1 fruit fly cellular context compared by ENCODE assay signal in the genomic region with DNA sequence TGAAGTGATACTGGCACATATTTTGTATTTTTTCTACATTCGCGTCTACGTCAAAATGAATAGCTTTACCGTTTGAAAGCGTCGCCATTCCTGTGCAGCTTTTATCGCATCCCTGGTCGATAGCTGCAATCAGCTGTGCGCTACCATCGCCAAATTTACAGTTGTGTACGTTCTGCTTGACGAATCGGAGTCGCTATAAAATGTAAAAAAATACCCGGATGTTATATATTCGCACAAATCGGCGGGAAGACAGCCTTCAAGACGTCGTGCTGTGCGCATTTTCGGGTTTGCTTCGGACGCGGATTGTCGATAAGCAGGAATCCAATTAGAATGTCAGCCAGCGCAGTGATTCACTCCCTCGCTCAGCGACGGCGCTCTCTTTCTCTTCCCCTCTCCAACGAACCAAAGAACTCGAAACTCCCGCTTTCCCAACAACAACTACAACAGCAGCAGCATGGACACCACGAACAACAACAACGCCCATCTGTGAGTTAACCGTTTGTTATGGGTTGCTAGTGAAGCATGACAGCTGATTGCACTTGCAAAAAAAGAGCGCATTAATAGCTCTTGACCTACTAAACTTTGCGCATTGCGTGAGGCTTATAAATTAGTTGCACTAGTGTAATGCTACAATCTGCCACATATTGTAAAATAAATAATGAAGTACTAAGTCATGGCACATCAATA.
A peak's percentile ranks its signal among the peaks of the same experiment; 100 is the strongest.
TF ChIP-seq lines count a peak whose summit lies in the region.

No protein-coding gene starts in this region.

TF ChIP-seq in whole organism, embryonic, 481 proteins besides CTCF, POLR2A, EP300 and RAD21 (continued from another document and continues in another):
- TF ChIP-seq bsh (GFP tag; optimal IDR thresholded peaks at IDR 0.05; lab: Kevin White, UChicago), result no peak
- TF ChIP-seq CG15073 (GFP tag; optimal IDR thresholded peaks at IDR 0.05; lab: Kevin White, UChicago), result no peak
- TF ChIP-seq CG4730 (GFP tag; IDR thresholded peaks at IDR 0.05; lab: Robert Waterston, UW), result no peak
- peak; percentile 92 for TF ChIP-seq chinmo (GFP tag; IDR thresholded peaks at IDR 0.05; lab: Robert Waterston, UW; ENCODE audit: partially characterized antibody)
- no peak for TF ChIP-seq CG9797 (GFP tag; optimal IDR thresholded peaks at IDR 0.05; lab: Kevin White, UChicago)
- TF ChIP-seq lov (optimal IDR thresholded peaks at IDR 0.05; lab: Kevin White, UChicago), result no peak
- TF ChIP-seq lov (GFP tag; IDR thresholded peaks at IDR 0.05; lab: Robert Waterston, UW), result 0 out of 3 replicates have a peak, but pooled peaks have one; percentile 39
- TF ChIP-seq CG9609 (GFP tag; optimal IDR thresholded peaks at IDR 0.05; lab: Kevin White, UChicago), result no peak
- peak; percentile 99 for TF ChIP-seq CG4360 (GFP tag; IDR thresholded peaks at IDR 0.05; lab: Robert Waterston, UW)
- peak; percentile 6 for TF ChIP-seq CG14710 (tag; optimal IDR thresholded peaks at IDR 0.05; lab: Kevin White, UChicago)
- no peak for TF ChIP-seq CG14441 (GFP tag; IDR thresholded peaks at IDR 0.05; lab: Robert Waterston, UW)
- no peak for TF ChIP-seq schlank (tag; optimal IDR thresholded peaks at IDR 0.05; lab: Kevin White, UChicago)
- no peak; the same call in 2 of the 3 replicates for TF ChIP-seq CG11560 (tag; IDR thresholded peaks at IDR 0.05; lab: Robert Waterston, UW)
- TF ChIP-seq usp (GFP tag; optimal IDR thresholded peaks at IDR 0.05; lab: Kevin White, UChicago), result no peak
- no peak for TF ChIP-seq CG16779 (GFP tag; IDR thresholded peaks at IDR 0.05; lab: Robert Waterston, UW)
- TF ChIP-seq Dbx (GFP tag; IDR thresholded peaks at IDR 0.05; lab: Robert Waterston, UW), result no peak
- TF ChIP-seq wek (GFP tag; optimal IDR thresholded peaks at IDR 0.05; lab: Kevin White, UChicago), result no peak
- TF ChIP-seq en (GFP tag; optimal IDR thresholded peaks at IDR 0.05; lab: Kevin White, UChicago), result no peak
- no peak for TF ChIP-seq pan (optimal IDR thresholded peaks at IDR 0.05; lab: Kevin White, UChicago)
- no peak for TF ChIP-seq pan (GFP tag; optimal IDR thresholded peaks at IDR 0.05 in 1 of 2, IDR thresholded peaks at IDR 0.05 in 1 of 2)
- TF ChIP-seq br (optimal IDR thresholded peaks at IDR 0.05; lab: Kevin White, UChicago), result no peak
- peak; percentile 11 for TF ChIP-seq Hsf (GFP tag; optimal IDR thresholded peaks at IDR 0.05; lab: Kevin White, UChicago)
- no peak for TF ChIP-seq CG14014 (GFP tag; IDR thresholded peaks at IDR 0.05; lab: Robert Waterston, UW)
- TF ChIP-seq sob (GFP tag; IDR thresholded peaks at IDR 0.05; lab: Robert Waterston, UW), result 0 out of 2 replicates have a peak, but pooled peaks have one; percentile 4
- no peak for TF ChIP-seq Bteb2 (GFP tag; optimal IDR thresholded peaks at IDR 0.05; lab: Kevin White, UChicago)
- 0 out of 2 replicates have a peak, but pooled peaks have one; percentile 36 for TF ChIP-seq Drgx (GFP tag; IDR thresholded peaks at IDR 0.05; lab: Robert Waterston, UW)
- TF ChIP-seq CG11504 (tag; optimal IDR thresholded peaks at IDR 0.05; lab: Kevin White, UChicago), result peak; percentile 10
- TF ChIP-seq gfzf (GFP tag; optimal IDR thresholded peaks at IDR 0.05; lab: Kevin White, UChicago), result peak; percentile 0
- no peak for TF ChIP-seq Bgb (GFP tag; IDR thresholded peaks at IDR 0.05; lab: Robert Waterston, UW; ENCODE audit: partially characterized antibody)
- TF ChIP-seq CG16863 (GFP tag; optimal IDR thresholded peaks at IDR 0.05; lab: Kevin White, UChicago), result no peak
- peak; percentile 56 for TF ChIP-seq CG17186 (GFP tag; optimal IDR thresholded peaks at IDR 0.05; lab: Kevin White, UChicago)
- peak; percentile 88 for TF ChIP-seq Sry-δ (GFP tag; optimal IDR thresholded peaks at IDR 0.05; lab: Kevin White, UChicago)
- peak; percentile 40; the same call in 1 of the 2 replicates for TF ChIP-seq CG13287 (GFP tag; IDR thresholded peaks at IDR 0.05; lab: Robert Waterston, UW; ENCODE audit: partially characterized antibody)
- peak; percentile 69 for TF ChIP-seq Jarid2 (GFP tag; optimal IDR thresholded peaks at IDR 0.05; lab: Kevin White, UChicago)
- TF ChIP-seq Abd-B (GFP tag; optimal IDR thresholded peaks at IDR 0.05; lab: Kevin White, UChicago), result no peak
- TF ChIP-seq ems (GFP tag; optimal IDR thresholded peaks at IDR 0.05; lab: Kevin White, UChicago), result no peak
- TF ChIP-seq Blimp-1 (GFP tag; optimal IDR thresholded peaks at IDR 0.05; lab: Kevin White, UChicago), result peak; percentile 3
- TF ChIP-seq CG1603 (tag; optimal IDR thresholded peaks at IDR 0.05; lab: Kevin White, UChicago), result no peak
- no peak for TF ChIP-seq cg (GFP tag; optimal IDR thresholded peaks at IDR 0.05; lab: Kevin White, UChicago)
- no peak for TF ChIP-seq CG13296 (GFP tag; optimal IDR thresholded peaks at IDR 0.05; lab: Kevin White, UChicago)
- TF ChIP-seq ewg (GFP tag; optimal IDR thresholded peaks at IDR 0.05; lab: Kevin White, UChicago), result no peak
- TF ChIP-seq fd96Cb (tag; optimal IDR thresholded peaks at IDR 0.05; lab: Kevin White, UChicago), result no peak
- no peak for TF ChIP-seq Dip2 (GFP tag; IDR thresholded peaks at IDR 0.05; lab: Robert Waterston, UW)
- no peak for TF ChIP-seq cwo (GFP tag; optimal IDR thresholded peaks at IDR 0.05; lab: Kevin White, UChicago)
- no peak for TF ChIP-seq Sry-β (GFP tag; optimal IDR thresholded peaks at IDR 0.05; lab: Kevin White, UChicago)
- no peak for TF ChIP-seq dysf (GFP tag; IDR thresholded peaks at IDR 0.05; lab: Robert Waterston, UW)
- TF ChIP-seq CG12299 (tag; optimal IDR thresholded peaks at IDR 0.05; lab: Kevin White, UChicago), result peak; percentile 55
- no peak for TF ChIP-seq CG17612 (GFP tag; IDR thresholded peaks at IDR 0.05; lab: Robert Waterston, UW)
- no peak for TF ChIP-seq Mrtf (GFP tag; IDR thresholded peaks at IDR 0.05; lab: Robert Waterston, UW)
- no peak for TF ChIP-seq CG7963 (GFP tag; IDR thresholded peaks at IDR 0.05; lab: Robert Waterston, UW; ENCODE audit: partially characterized antibody)
- TF ChIP-seq slou (GFP tag; optimal IDR thresholded peaks at IDR 0.05; lab: Kevin White, UChicago), result no peak
- no peak for TF ChIP-seq CG17802 (tag; optimal IDR thresholded peaks at IDR 0.05; lab: Kevin White, UChicago)
- TF ChIP-seq Meics (GFP tag; optimal IDR thresholded peaks at IDR 0.05; lab: Kevin White, UChicago), result no peak
- TF ChIP-seq sc (optimal IDR thresholded peaks at IDR 0.05; lab: Kevin White, UChicago), result no peak
- TF ChIP-seq sc (GFP tag; optimal IDR thresholded peaks at IDR 0.05; lab: Kevin White, UChicago), result no peak
- TF ChIP-seq CG6654 (GFP tag; optimal IDR thresholded peaks at IDR 0.05; lab: Kevin White, UChicago), result no peak
- no peak for TF ChIP-seq CG30403 (GFP tag; optimal IDR thresholded peaks at IDR 0.05; lab: Kevin White, UChicago)
- TF ChIP-seq nerfin-2 (GFP tag; IDR thresholded peaks at IDR 0.05; lab: Robert Waterston, UW; ENCODE audit: partially characterized antibody), result no peak
- peak; percentile 8 for TF ChIP-seq CG3163 (GFP tag; optimal IDR thresholded peaks at IDR 0.05; lab: Kevin White, UChicago)
- no peak for TF ChIP-seq unc-4 (GFP tag; IDR thresholded peaks at IDR 0.05; lab: Robert Waterston, UW; ENCODE audit: partially characterized antibody)
- no peak for TF ChIP-seq Dek (tag; optimal IDR thresholded peaks at IDR 0.05; lab: Kevin White, UChicago)
- no peak for TF ChIP-seq Max (GFP tag; optimal IDR thresholded peaks at IDR 0.05; lab: Kevin White, UChicago)
- no peak for TF ChIP-seq Hr3 (GFP tag; optimal IDR thresholded peaks at IDR 0.05; lab: Kevin White, UChicago)
- peak; percentile 12 for TF ChIP-seq stwl (tag; optimal IDR thresholded peaks at IDR 0.05; lab: Kevin White, UChicago)
- no peak for TF ChIP-seq p53 (GFP tag; optimal IDR thresholded peaks at IDR 0.05; lab: Kevin White, UChicago)
- no peak for TF ChIP-seq CG11247 (GFP tag; IDR thresholded peaks at IDR 0.05; lab: Robert Waterston, UW)
- peak; percentile 40 for TF ChIP-seq Dp (GFP tag; optimal IDR thresholded peaks at IDR 0.05; lab: Kevin White, UChicago)
- peak; percentile 4; the same call in 1 of the 2 replicates for TF ChIP-seq CG3847 (GFP tag; IDR thresholded peaks at IDR 0.05; lab: Robert Waterston, UW)
- TF ChIP-seq CG18476 (GFP tag; optimal IDR thresholded peaks at IDR 0.05; lab: Kevin White, UChicago), result no peak
- no peak for TF ChIP-seq dmrt11E (tag; optimal IDR thresholded peaks at IDR 0.05; lab: Kevin White, UChicago)
- no peak for TF ChIP-seq wdn (GFP tag; IDR thresholded peaks at IDR 0.05; lab: Robert Waterston, UW)
- no peak for TF ChIP-seq ftz-f1 (GFP tag; optimal IDR thresholded peaks at IDR 0.05; lab: Kevin White, UChicago)
- no peak for TF ChIP-seq tll (GFP tag; optimal IDR thresholded peaks at IDR 0.05; lab: Kevin White, UChicago)
- no peak for TF ChIP-seq CG4328 (GFP tag; optimal IDR thresholded peaks at IDR 0.05; lab: Kevin White, UChicago)
- no peak for TF ChIP-seq CG9932 (GFP tag; IDR thresholded peaks at IDR 0.05; lab: Robert Waterston, UW)
- TF ChIP-seq CG13894 (tag; optimal IDR thresholded peaks at IDR 0.05; lab: Kevin White, UChicago), result peak; percentile 29
- no peak for TF ChIP-seq CG1792 (GFP tag; optimal IDR thresholded peaks at IDR 0.05; lab: Kevin White, UChicago)
- peak; percentile 18; the same call in 1 of the 2 replicates for TF ChIP-seq rib (GFP tag; IDR thresholded peaks at IDR 0.05; lab: Robert Waterston, UW)
- TF ChIP-seq Lhr (GFP tag; optimal IDR thresholded peaks at IDR 0.05; lab: Kevin White, UChicago), result peak; percentile 62
- TF ChIP-seq CG2199 (GFP tag; IDR thresholded peaks at IDR 0.05; lab: Robert Waterston, UW), result peak; percentile 89
- no peak for TF ChIP-seq NC2α (GFP tag; optimal IDR thresholded peaks at IDR 0.05; lab: Kevin White, UChicago)
- no peak for TF ChIP-seq twi (tag; optimal IDR thresholded peaks at IDR 0.05; lab: Kevin White, UChicago)
- TF ChIP-seq bowl (GFP tag; IDR thresholded peaks at IDR 0.05; lab: Robert Waterston, UW), result no peak
- TF ChIP-seq Rfx (GFP tag; IDR thresholded peaks at IDR 0.05; lab: Robert Waterston, UW), result no peak
- no peak for TF ChIP-seq HmgZ (tag; optimal IDR thresholded peaks at IDR 0.05; lab: Kevin White, UChicago)
- no peak for TF ChIP-seq ap (GFP tag; IDR thresholded peaks at IDR 0.05; lab: Robert Waterston, UW)
- peak; percentile 57 for TF ChIP-seq CG2116 (GFP tag; optimal IDR thresholded peaks at IDR 0.05; lab: Kevin White, UChicago)
- TF ChIP-seq ro (GFP tag; IDR thresholded peaks at IDR 0.05; lab: Robert Waterston, UW), result no peak
- TF ChIP-seq CG10431 (GFP tag; optimal IDR thresholded peaks at IDR 0.05; lab: Kevin White, UChicago), result no peak
- peak; percentile 95 for TF ChIP-seq CG7928 (GFP tag; optimal IDR thresholded peaks at IDR 0.05; lab: Kevin White, UChicago)
- no peak for TF ChIP-seq bab2 (GFP tag; optimal IDR thresholded peaks at IDR 0.05; lab: Kevin White, UChicago)
- no peak for TF ChIP-seq HLH54F (GFP tag; optimal IDR thresholded peaks at IDR 0.05; lab: Kevin White, UChicago)
- no peak for TF ChIP-seq NfI (GFP tag; optimal IDR thresholded peaks at IDR 0.05; lab: Kevin White, UChicago)
- no peak for TF ChIP-seq chif (GFP tag; optimal IDR thresholded peaks at IDR 0.05; lab: Kevin White, UChicago)
- TF ChIP-seq pros (GFP tag; optimal IDR thresholded peaks at IDR 0.05; lab: Kevin White, UChicago), result peak; percentile 55
- peak; percentile 73 for TF ChIP-seq gsb-n (tag; optimal IDR thresholded peaks at IDR 0.05; lab: Kevin White, UChicago)
- TF ChIP-seq sima (GFP tag; optimal IDR thresholded peaks at IDR 0.05; lab: Kevin White, UChicago), result no peak
- no peak for TF ChIP-seq CG4282 (GFP tag; optimal IDR thresholded peaks at IDR 0.05; lab: Kevin White, UChicago)
- TF ChIP-seq crp (GFP tag; optimal IDR thresholded peaks at IDR 0.05; lab: Kevin White, UChicago), result peak; percentile 75 to 96
- no peak for TF ChIP-seq bigmax (GFP tag; optimal IDR thresholded peaks at IDR 0.05; lab: Kevin White, UChicago)
- TF ChIP-seq CG11695 (GFP tag; IDR thresholded peaks at IDR 0.05; lab: Robert Waterston, UW), result 0 out of 3 replicates have a peak, but pooled peaks have one; percentile 8
- peak; percentile 4 for TF ChIP-seq BEAF-32 (GFP tag; optimal IDR thresholded peaks at IDR 0.05; lab: Kevin White, UChicago)
- TF ChIP-seq D19A (tag; optimal IDR thresholded peaks at IDR 0.05; lab: Kevin White, UChicago), result no peak
- no peak for TF ChIP-seq CG7357 (GFP tag; IDR thresholded peaks at IDR 0.05; lab: Robert Waterston, UW)
- no peak for TF ChIP-seq tx (GFP tag; optimal IDR thresholded peaks at IDR 0.05; lab: Kevin White, UChicago)
- no peak for TF ChIP-seq Gug (GFP tag; IDR thresholded peaks at IDR 0.05; lab: Robert Waterston, UW)
- TF ChIP-seq sd (tag; optimal IDR thresholded peaks at IDR 0.05; lab: Kevin White, UChicago), result no peak
- no peak for TF ChIP-seq Six4 (GFP tag; optimal IDR thresholded peaks at IDR 0.05; lab: Kevin White, UChicago)
- no peak for TF ChIP-seq Fer3 (tag; optimal IDR thresholded peaks at IDR 0.05; lab: Kevin White, UChicago)
- no peak for TF ChIP-seq CG1233 (GFP tag; optimal IDR thresholded peaks at IDR 0.05; lab: Kevin White, UChicago)
- no peak for TF ChIP-seq Usf (GFP tag; optimal IDR thresholded peaks at IDR 0.05; lab: Kevin White, UChicago)
- TF ChIP-seq ind (GFP tag; optimal IDR thresholded peaks at IDR 0.05; lab: Kevin White, UChicago), result no peak
- no peak for TF ChIP-seq Awh (GFP tag; IDR thresholded peaks at IDR 0.05; lab: Robert Waterston, UW)
- TF ChIP-seq onecut (GFP tag; IDR thresholded peaks at IDR 0.05; lab: Robert Waterston, UW), result no peak
- TF ChIP-seq CkIIα-i1 (GFP tag; IDR thresholded peaks at IDR 0.05; lab: Robert Waterston, UW), result no peak
- TF ChIP-seq dimm (GFP tag; IDR thresholded peaks at IDR 0.05; lab: Robert Waterston, UW), result no peak
- no peak for TF ChIP-seq CG17385 (GFP tag; optimal IDR thresholded peaks at IDR 0.05; lab: Kevin White, UChicago)
- no peak for TF ChIP-seq dm (GFP tag; optimal IDR thresholded peaks at IDR 0.05; lab: Kevin White, UChicago)
- TF ChIP-seq CG14050 (GFP tag; IDR thresholded peaks at IDR 0.05; lab: Robert Waterston, UW), result no peak
- no peak for TF ChIP-seq Scr (GFP tag; IDR thresholded peaks at IDR 0.05; lab: Robert Waterston, UW; ENCODE audit: partially characterized antibody)
- TF ChIP-seq Myb (GFP tag; optimal IDR thresholded peaks at IDR 0.05; lab: Kevin White, UChicago), result peak; percentile 38
- peak; percentile 43; the same call in 1 of the 2 replicates for TF ChIP-seq sens-2 (GFP tag; IDR thresholded peaks at IDR 0.05; lab: Robert Waterston, UW)
- TF ChIP-seq CG33557 (GFP tag; optimal IDR thresholded peaks at IDR 0.05; lab: Kevin White, UChicago), result no peak
- no peak for TF ChIP-seq D (optimal IDR thresholded peaks at IDR 0.05; lab: Kevin White, UChicago)
- TF ChIP-seq D (GFP tag; optimal IDR thresholded peaks at IDR 0.05; lab: Kevin White, UChicago), result no peak
- peak; percentile 78 for TF ChIP-seq Ets97D (GFP tag; optimal IDR thresholded peaks at IDR 0.05; lab: Kevin White, UChicago)
- no peak for TF ChIP-seq peb (GFP tag; IDR thresholded peaks at IDR 0.05; lab: Robert Waterston, UW)
- no peak for TF ChIP-seq CG17568 (GFP tag; optimal IDR thresholded peaks at IDR 0.05; lab: Kevin White, UChicago)
